Worm (Caenorhabditis elegans) whole organism, L4/young adult: ENCODE data around the gene abcf-1.

Experiments used
- W03F9.2 ChIP-seq: fragments of 150-350 bp; optimal IDR thresholded peaks from 2 replicates; lab custom pipeline; 2014; ENCODE audit warnings: missing biosample characterization, missing genetic modification characterization
- dao-5 ChIP-seq: sonication (generic microtip); optimal IDR thresholded peaks from 2 replicates; lab custom pipeline; 2016; ENCODE audit warnings: missing genotype, missing genetic modification characterization, moderate library complexity, missing compliant biosample characterization
- him-1 ChIP-seq: sonication (generic microtip); optimal IDR thresholded peaks from 2 replicates; lab custom pipeline; 2016; ENCODE audit warnings: missing genotype, missing genetic modification reagents, missing genetic modification characterization, missing compliant biosample characterization

DNA sequence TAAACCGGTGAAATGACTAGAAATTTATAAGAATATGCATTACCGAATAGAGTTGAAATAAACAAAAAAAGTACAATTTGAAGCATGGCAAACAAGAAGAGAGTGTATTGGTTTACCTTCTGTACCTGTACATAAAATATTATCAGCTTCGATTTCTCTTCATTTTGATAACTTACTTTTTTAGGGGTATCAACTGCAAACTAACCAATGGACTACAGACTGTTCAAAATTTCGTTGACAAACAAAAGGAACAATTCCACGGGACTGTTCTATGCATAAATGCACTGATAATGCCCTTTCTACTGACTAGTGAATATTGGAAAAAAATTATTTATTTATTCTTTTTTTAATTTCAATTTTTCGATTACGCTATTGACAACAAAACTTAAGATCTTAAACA is 34.8 kb upstream of the abcf-1 start, which contains the start of gene ugt-6:
- TF ChIP-seq him-1 (tag; lab: Kevin White, UChicago) (no peak), dao-5 (tag; lab: Kevin White, UChicago) (no peak), W03F9.2 (no peak)
